Worm (Caenorhabditis elegans) whole organism, L4 larva: ENCODE results near the gene pgp-1.

Experiments
- R02D3.7 ChIP-seq: fragments of 150-350 bp; sonication (generic microtip); optimal IDR thresholded peaks from 3 replicates; lab custom pipeline; 2014; ENCODE audit warnings: missing biosample characterization, missing genetic modification characterization
- T26A8.4 ChIP-seq: fragments of 200-800 bp; sonication (Bioruptor generic); IDR thresholded peaks from 2 replicates; pipeline ENCODE4 v1.3.6; 2022; ENCODE audit warnings: missing genetic modification characterization, missing compliant biosample characterization
- Y48G9A.11 ChIP-seq: fragments of 200-800 bp; sonication (Bioruptor generic); IDR thresholded peaks from 2 replicates; pipeline ENCODE4 v1.3.6; 2022; ENCODE audit warnings: missing genetic modification reagents, missing genetic modification characterization, missing compliant biosample characterization
- aly-2 ChIP-seq: sonication (generic microtip); optimal IDR thresholded peaks from 2 replicates; lab custom pipeline; 2018; ENCODE audit warnings: missing biosample characterization, missing genetic modification characterization
- ama-1 ChIP-seq: fragments of 150-350 bp; optimal IDR thresholded peaks from 2 replicates; lab custom pipeline; 2014; ENCODE audit warnings: inconsistent platforms, mixed read lengths
- arid-1 ChIP-seq: fragments of 200-800 bp; sonication (Bioruptor generic); conservative IDR thresholded peaks from 2 replicates; pipeline ENCODE4 v1.3.6; 2022; ENCODE audit warnings: missing genetic modification reagents, missing genetic modification characterization, missing compliant biosample characterization
- ceh-20 ChIP-seq: fragments of 200-800 bp; sonication (Bioruptor generic); IDR thresholded peaks from 2 replicates; pipeline ENCODE4 v1.3.6; 2022; ENCODE audit warnings: missing genetic modification reagents, missing genetic modification characterization, missing compliant biosample characterization
- daf-19 ChIP-seq: fragments of 200-800 bp; sonication (Bioruptor generic); conservative IDR thresholded peaks from 2 replicates; pipeline ENCODE4 v1.3.6; 2022; ENCODE audit warnings: missing genetic modification characterization, missing compliant biosample characterization
- daf-8 ChIP-seq: fragments of 200-800 bp; sonication (Bioruptor generic); IDR thresholded peaks from 2 replicates; pipeline ENCODE4 v1.3.6; 2022; ENCODE audit warnings: missing genetic modification characterization, missing compliant biosample characterization
- dmd-9 ChIP-seq: fragments of 200-800 bp; sonication (Bioruptor generic); IDR thresholded peaks from 2 replicates; pipeline ENCODE4 v1.3.6; 2022; ENCODE audit warnings: missing genetic modification reagents, missing genetic modification characterization, missing compliant biosample characterization
- duxl-1 ChIP-seq: sonication (generic microtip); optimal IDR thresholded peaks from 2 replicates; lab custom pipeline; 2016; ENCODE audit warnings: mild to moderate bottlenecking, missing genetic modification characterization, moderate library complexity, missing compliant biosample characterization; ENCODE audit not compliant: poor library complexity
- dve-1 ChIP-seq: sonication (generic microtip); optimal IDR thresholded peaks from 2 replicates; lab custom pipeline; 2017; ENCODE audit warnings: antibody characterized with exemption, mild to moderate bottlenecking, missing genetic modification characterization, missing compliant biosample characterization; ENCODE audit not compliant: insufficient read depth
- fos-1 ChIP-seq: fragments of 150-350 bp; optimal IDR thresholded peaks from 2 replicates; lab custom pipeline; 2014; ENCODE audit warnings: missing biosample characterization, missing genetic modification characterization
- gei-8 ChIP-seq: fragments of 200-800 bp; sonication (Bioruptor generic); optimal IDR thresholded peaks from 2 replicates; lab custom pipeline; 2018; ENCODE audit warnings: mild to moderate bottlenecking, missing genetic modification characterization, missing compliant biosample characterization
- hlh-11 ChIP-seq: fragments of 200-800 bp; sonication (Bioruptor generic); optimal IDR thresholded peaks from 2 replicates; lab custom pipeline; 2018; ENCODE audit warnings: mild to moderate bottlenecking, missing genetic modification characterization, missing compliant biosample characterization
- hlh-30 ChIP-seq: sonication (generic microtip); optimal IDR thresholded peaks from 2 replicates; lab custom pipeline; 2017; ENCODE audit warnings: antibody characterized with exemption, mild to moderate bottlenecking, missing genetic modification characterization, missing compliant biosample characterization; ENCODE audit not compliant: insufficient read depth
- jun-1 ChIP-seq: fragments of 150-350 bp; optimal IDR thresholded peaks from 2 replicates; lab custom pipeline; 2014; ENCODE audit warnings: missing biosample characterization, missing genetic modification reagents, missing genetic modification characterization
- lim-7 ChIP-seq: fragments of 200-800 bp; sonication (Bioruptor generic); IDR thresholded peaks from 2 replicates; pipeline ENCODE4 v1.3.6; 2022; ENCODE audit warnings: missing genetic modification characterization, missing compliant biosample characterization
- lin-38 ChIP-seq: fragments of 200-800 bp; sonication (Bioruptor generic); IDR thresholded peaks from 2 replicates; pipeline ENCODE4 v1.3.6; 2022; ENCODE audit warnings: missing genetic modification reagents, missing genetic modification characterization, missing compliant biosample characterization
- lir-3 ChIP-seq: sonication (generic microtip); optimal IDR thresholded peaks from 2 replicates; lab custom pipeline; 2016; ENCODE audit warnings: mild to moderate bottlenecking, missing genetic modification characterization, missing compliant biosample characterization
- mdl-1 ChIP-seq, 2 experiments: fragments of 150-350 bp in 1 of 2; sonication (generic microtip) in 1 of 2; optimal IDR thresholded peaks; 2 replicates each; lab custom pipeline; 2014 to 2017; ENCODE audit warnings: missing biosample characterization in 2 of 2, missing genetic modification characterization in 2 of 2
- mep-1 ChIP-seq: fragments of 150-350 bp; sonication (generic microtip); optimal IDR thresholded peaks from 3 replicates; lab custom pipeline; 2014; ENCODE audit warnings: missing biosample characterization, missing genetic modification characterization
- mes-2 ChIP-seq: sonication (generic microtip); optimal IDR thresholded peaks from 2 replicates; lab custom pipeline; 2016; ENCODE audit warnings: missing genotype, mild to moderate bottlenecking, missing genetic modification characterization, missing compliant biosample characterization; ENCODE audit not compliant: poor library complexity, severe bottlenecking
- mxl-2 ChIP-seq: fragments of 200-800 bp; sonication (Bioruptor generic); conservative IDR thresholded peaks from 2 replicates; pipeline ENCODE4 v1.3.6; 2022; ENCODE audit warnings: missing genetic modification reagents, missing genetic modification characterization, missing compliant biosample characterization
- nhr-10 ChIP-seq: fragments of 150-350 bp; optimal IDR thresholded peaks from 2 replicates; lab custom pipeline; 2014; ENCODE audit warnings: missing biosample characterization, missing genetic modification characterization
- nhr-25 ChIP-seq: sonication (generic microtip); optimal IDR thresholded peaks from 2 replicates; lab custom pipeline; 2017; ENCODE audit warnings: missing genetic modification characterization, mild to moderate bottlenecking, missing compliant biosample characterization, antibody characterized with exemption, moderate library complexity, borderline replicate concordance; ENCODE audit not compliant: insufficient read depth
- nhr-41 ChIP-seq: fragments of 200-800 bp; sonication (Bioruptor generic); IDR thresholded peaks from 2 replicates; pipeline ENCODE4 v1.3.6; 2022; ENCODE audit warnings: missing genetic modification reagents, missing genetic modification characterization, missing compliant biosample characterization
- nhr-77 ChIP-seq: fragments of 150-350 bp; optimal IDR thresholded peaks from 2 replicates; lab custom pipeline; 2014; ENCODE audit warnings: missing biosample characterization, missing genetic modification characterization
- pha-4 ChIP-seq, 2 experiments: fragments of 150-350 bp in 1 of 2; fragments of 200-800 bp in 1 of 2; sonication (Bioruptor generic) in 1 of 2; IDR thresholded peaks in 1 of 2; optimal IDR thresholded peaks in 1 of 2; 2 replicates each; pipeline versions ENCODE4 v1.3.6 to Lab custom; 2014 to 2022; ENCODE audit warnings: missing genetic modification characterization in 2 of 2, missing genetic modification reagents in 2 of 2, missing biosample characterization in 1 of 2, missing compliant biosample characterization in 1 of 2
- pqm-1 ChIP-seq: sonication (generic microtip); optimal IDR thresholded peaks from 2 replicates; lab custom pipeline; 2017; ENCODE audit warnings: missing biosample characterization, missing genetic modification characterization
- rbr-2 ChIP-seq: sonication (generic microtip); optimal IDR thresholded peaks from 2 replicates; lab custom pipeline; 2016; ENCODE audit warnings: missing genotype, missing genetic modification characterization, missing compliant biosample characterization
- set-16 ChIP-seq: fragments of 200-800 bp; sonication (Bioruptor generic); IDR thresholded peaks from 2 replicates; pipeline ENCODE4 v1.3.6; 2022; ENCODE audit warnings: missing genetic modification reagents, missing genetic modification characterization, missing compliant biosample characterization
- snpc-1.2 ChIP-seq: fragments of 200-800 bp; sonication (Bioruptor generic); IDR thresholded peaks from 2 replicates; pipeline ENCODE4 v1.3.6; 2022; ENCODE audit warnings: missing genetic modification reagents, missing genetic modification characterization, missing compliant biosample characterization
- snpc-4 ChIP-seq: fragments of 150-350 bp; optimal IDR thresholded peaks from 2 replicates; lab custom pipeline; 2014; ENCODE audit warnings: missing biosample characterization, missing genetic modification characterization
- tra-1 ChIP-seq: fragments of 200-800 bp; sonication (Bioruptor generic); IDR thresholded peaks from 2 replicates; pipeline ENCODE4 v1.3.6; 2022; ENCODE audit warnings: missing genetic modification reagents, missing genetic modification characterization, missing compliant biosample characterization
- unc-39 ChIP-seq: sonication (generic microtip); optimal IDR thresholded peaks from 2 replicates; lab custom pipeline; 2017; ENCODE audit warnings: missing biosample characterization, missing genetic modification characterization
- unc-62 ChIP-seq, 3 experiments: fragments of 150-350 bp in 1 of 3; sonication (generic microtip); optimal IDR thresholded peaks in 2 of 3; peaks in 1 of 3; 1 replicate in 1 of 3; 2 replicates in 2 of 3; lab custom pipeline; 2014 to 2017; ENCODE audit warnings: missing biosample characterization in 3 of 3, missing genetic modification characterization in 3 of 3, missing genetic modification reagents in 3 of 3, missing genotype in 1 of 3
- zag-1 ChIP-seq: fragments of 150-350 bp; optimal IDR thresholded peaks from 2 replicates; lab custom pipeline; 2014; ENCODE audit warnings: missing biosample characterization, missing genetic modification characterization
- ztf-7 ChIP-seq: fragments of 150-350 bp; optimal IDR thresholded peaks from 2 replicates; lab custom pipeline; 2014; ENCODE audit warnings: missing biosample characterization, missing genetic modification characterization

Gene pgp-1

ce11 chrIV:12547824-12548223, 51.1 kb downstream of the pgp-1 start, which contains the start of gene ipmk-1:
Gene ipmk-1 (plus strand): TSS chrIV:12548124.
- no peak for TF ChIP-seq lin-38 (GFP tag; lab: Robert Waterston, UW)
- TF ChIP-seq daf-8 (GFP tag; lab: Robert Waterston, UW) = no peak
- no peak for TF ChIP-seq rbr-2 (tag; lab: Kevin White, UChicago)
- TF ChIP-seq pqm-1 = no peak
- no peak for TF ChIP-seq dve-1 (tag; lab: Kevin White, UChicago)
- no peak for TF ChIP-seq nhr-10
- TF ChIP-seq nhr-41 (GFP tag; lab: Robert Waterston, UW) = no peak
- TF ChIP-seq lim-7 = no peak
- no peak for TF ChIP-seq daf-19 (GFP tag; lab: Robert Waterston, UW)
- no peak for TF ChIP-seq duxl-1 (tag; lab: Kevin White, UChicago)
- TF ChIP-seq lir-3 (tag; lab: Kevin White, UChicago) = no peak
- TF ChIP-seq mxl-2 (GFP tag; lab: Robert Waterston, UW) = no peak
- no peak for TF ChIP-seq pha-4 (GFP tag; IDR thresholded peaks at IDR 0.05; lab: Robert Waterston, UW)
- TF ChIP-seq pha-4 (tag; optimal IDR thresholded peaks at IDR 0.05; lab: Kevin White, UChicago) = no peak
- no peak for TF ChIP-seq snpc-4
- TF ChIP-seq fos-1 = no peak
- no peak for TF ChIP-seq arid-1
- no peak for TF ChIP-seq tra-1 (GFP tag; lab: Robert Waterston, UW)
- no peak for TF ChIP-seq Y48G9A.11
- TF ChIP-seq, all 104 proteins: peak for 0

- TF ChIP-seq tra-1 (GFP tag; lab: Robert Waterston, UW) = no peak
- TF ChIP-seq nhr-77 (tag; lab: Kevin White, UChicago) = no peak
- no peak for TF ChIP-seq ztf-7
- no peak for TF ChIP-seq jun-1 (tag; lab: Kevin White, UChicago)
- TF ChIP-seq nhr-25 (tag; lab: Kevin White, UChicago) = no peak
- TF ChIP-seq mdl-1 (tag; optimal IDR thresholded peaks at IDR 0.05; lab: Kevin White, UChicago) = no peak
- no peak for TF ChIP-seq snpc-1.2 (GFP tag; lab: Robert Waterston, UW)
- TF ChIP-seq pha-4 (GFP tag; IDR thresholded peaks at IDR 0.05; lab: Robert Waterston, UW) = no peak
- TF ChIP-seq pha-4 (tag; optimal IDR thresholded peaks at IDR 0.05; lab: Kevin White, UChicago) = no peak
- no peak for TF ChIP-seq aly-2 (tag; lab: Kevin White, UChicago)
- no peak for TF ChIP-seq mep-1
- TF ChIP-seq unc-39 (tag; lab: Kevin White, UChicago) = no peak
- TF ChIP-seq hlh-11 (tag; lab: Kevin White, UChicago) = no peak
- TF ChIP-seq set-16 (GFP tag; lab: Robert Waterston, UW) = no peak
- no peak for TF ChIP-seq gei-8 (GFP tag; lab: Kevin White, UChicago)
- no peak for TF ChIP-seq T26A8.4
- no peak for TF ChIP-seq ama-1 (lab: Kevin White, UChicago)
- TF ChIP-seq ceh-20 = no peak
- TF ChIP-seq hlh-30 = no peak
- TF ChIP-seq dmd-9 (GFP tag; lab: Robert Waterston, UW) = no peak
- TF ChIP-seq mxl-2 (GFP tag; lab: Robert Waterston, UW) = no peak
Measured at ce11 chrIV:12545902-12546301, 53.1 kb downstream of the pgp-1 start.

ce11 chrIV:12545393-12545792, 53.6 kb downstream of the pgp-1 start:
- TF ChIP-seq mes-2 (peak; percentile 27), R02D3.7 (tag; lab: Kevin White, UChicago) (no peak), unc-39 (tag; lab: Kevin White, UChicago) (no peak), pqm-1 (no peak), lir-3 (tag; lab: Kevin White, UChicago) (no peak), tra-1 (GFP tag; lab: Robert Waterston, UW) (no peak), zag-1 (tag; lab: Kevin White, UChicago) (no peak), unc-62 (GFP tag; optimal IDR thresholded peaks at IDR 0.05 in 1 of 2; lab: Kevin White, UChicago) (no peak), unc-62 (tag; optimal IDR thresholded peaks at IDR 0.05; lab: Kevin White, UChicago) (no peak)
- TF ChIP-seq, all 104 proteins: peak for 1
